Worm (Caenorhabditis elegans) whole organism, midembryonic: ENCODE data around the gene R12B2.6.

ENCODE experiments used
- T22C8.4 ChIP-seq: fragments of 200-800 bp; sonication (Bioruptor generic); IDR thresholded peaks from 2 replicates; pipeline ENCODE4 v1.3.6; 2022; ENCODE audit warnings: missing genetic modification characterization, missing compliant biosample characterization
- cog-1 ChIP-seq: sonication (generic microtip); optimal IDR thresholded peaks from 2 replicates; lab custom pipeline; 2016; ENCODE audit warnings: missing genetic modification characterization, missing compliant biosample characterization
- flt-1 ChIP-seq: fragments of 200-800 bp; sonication (Bioruptor generic); IDR thresholded peaks from 2 replicates; pipeline ENCODE4 v1.3.6; 2022; ENCODE audit warnings: missing genetic modification characterization, missing compliant biosample characterization
- klf-2 ChIP-seq: fragments of 200-800 bp; sonication (Bioruptor generic); conservative IDR thresholded peaks from 2 replicates; pipeline ENCODE4 v1.3.6; 2022; ENCODE audit warnings: missing genetic modification reagents, missing genetic modification characterization, missing compliant biosample characterization
- med-1 ChIP-seq: sonication (generic microtip); optimal IDR thresholded peaks from 2 replicates; lab custom pipeline; 2017; ENCODE audit warnings: missing genetic modification characterization, mild to moderate bottlenecking, missing compliant biosample characterization, antibody characterized with exemption, missing genetic modification reagents; ENCODE audit not compliant: insufficient read depth
- ref-1 ChIP-seq: fragments of 200-800 bp; sonication (Bioruptor generic); conservative IDR thresholded peaks from 2 replicates; pipeline ENCODE4 v1.3.6; 2022; ENCODE audit warnings: missing genetic modification reagents, missing genetic modification characterization, missing compliant biosample characterization
- tab-1 ChIP-seq: fragments of 200-800 bp; sonication (Bioruptor generic); IDR thresholded peaks from 2 replicates; pipeline ENCODE4 v1.3.6; 2022; ENCODE audit warnings: missing genetic modification characterization, missing compliant biosample characterization
- ztf-29 ChIP-seq: fragments of 200-800 bp; sonication (Bioruptor generic); IDR thresholded peaks from 2 replicates; pipeline ENCODE4 v1.3.6; 2022; ENCODE audit warnings: missing genetic modification reagents, missing genetic modification characterization, missing compliant biosample characterization

- no peak for TF ChIP-seq flt-1 (GFP tag; lab: Robert Waterston, UW)
- no peak for TF ChIP-seq ref-1 (GFP tag; lab: Robert Waterston, UW)
- no peak for TF ChIP-seq cog-1
- TF ChIP-seq ztf-29 (GFP tag; lab: Robert Waterston, UW): no peak
- no peak for TF ChIP-seq klf-2 (GFP tag; lab: Robert Waterston, UW)
- no peak for TF ChIP-seq tab-1
- no peak for TF ChIP-seq med-1 (GFP tag; lab: Kevin White, UChicago)
- TF ChIP-seq T22C8.4 (GFP tag; lab: Robert Waterston, UW): no peak
Measured at ce11 chrIII:5864270-5864669, 30.3 kb upstream of the R12B2.6 start, which contains the start of gene rabn-5.
